Worm (Caenorhabditis elegans) whole organism, L4 larva: Measurements from ENCODE around the gene R07B7.9.

Experiments
- F10B5.3 ChIP-seq: sonication (generic microtip); optimal IDR thresholded peaks from 2 replicates; lab custom pipeline; 2016; ENCODE audit warnings: mild to moderate bottlenecking, missing genetic modification characterization, missing compliant biosample characterization
- F44E2.7 ChIP-seq: fragments of 200-800 bp; sonication (Bioruptor generic); IDR thresholded peaks from 2 replicates; pipeline ENCODE4 v2.1.2; 2022; ENCODE audit warnings: missing genetic modification characterization, missing compliant biosample characterization
- T26A8.4 ChIP-seq: fragments of 200-800 bp; sonication (Bioruptor generic); IDR thresholded peaks from 2 replicates; pipeline ENCODE4 v1.3.6; 2022; ENCODE audit warnings: missing genetic modification characterization, missing compliant biosample characterization
- Y48G9A.11 ChIP-seq: fragments of 200-800 bp; sonication (Bioruptor generic); IDR thresholded peaks from 2 replicates; pipeline ENCODE4 v1.3.6; 2022; ENCODE audit warnings: missing genetic modification reagents, missing genetic modification characterization, missing compliant biosample characterization
- ZK337.2 ChIP-seq: fragments of 200-800 bp; sonication (Bioruptor generic); IDR thresholded peaks from 2 replicates; pipeline ENCODE4 v1.3.6; 2022; ENCODE audit warnings: missing genetic modification reagents, missing genetic modification characterization, missing compliant biosample characterization
- ZK546.5 ChIP-seq, 2 experiments: sonication (generic microtip); optimal IDR thresholded peaks; 2 replicates each; lab custom pipeline; 2017; ENCODE audit warnings: missing biosample characterization in 2 of 2, missing genetic modification characterization in 2 of 2
- aha-1 ChIP-seq: fragments of 150-350 bp; peaks from one replicate; lab custom pipeline; 2014; ENCODE audit warnings: missing biosample characterization, missing genetic modification characterization
- attf-4 ChIP-seq: sonication (generic microtip); optimal IDR thresholded peaks from 3 replicates; lab custom pipeline; 2017; ENCODE audit warnings: missing biosample characterization, missing genetic modification characterization
- ceh-62 ChIP-seq: sonication (generic microtip); optimal IDR thresholded peaks from 2 replicates; lab custom pipeline; 2017; ENCODE audit warnings: missing biosample characterization, missing genetic modification characterization
- ceh-82 ChIP-seq: sonication (generic microtip); optimal IDR thresholded peaks from 2 replicates; lab custom pipeline; 2017; ENCODE audit warnings: missing biosample characterization, missing genetic modification characterization
- ctbp-1 ChIP-seq: fragments of 200-800 bp; sonication (Bioruptor generic); IDR thresholded peaks from 2 replicates; pipeline ENCODE4 v1.3.6; 2022; ENCODE audit warnings: missing genetic modification reagents, missing genetic modification characterization, missing compliant biosample characterization
- daf-16 ChIP-seq, 3 experiments: sonication (generic microtip); optimal IDR thresholded peaks; 2 replicates each; lab custom pipeline; 2016 to 2017; ENCODE audit warnings: missing genetic modification characterization in 3 of 3, missing genetic modification reagents in 3 of 3, mild to moderate bottlenecking in 2 of 3, missing compliant biosample characterization in 2 of 3, missing biosample characterization in 1 of 3, moderate library complexity in 1 of 3
- dmd-8 ChIP-seq: fragments of 200-800 bp; sonication (Bioruptor generic); IDR thresholded peaks from 2 replicates; pipeline ENCODE4 v1.3.6; 2022; ENCODE audit warnings: missing genetic modification characterization, missing compliant biosample characterization
- dmd-9 ChIP-seq: fragments of 200-800 bp; sonication (Bioruptor generic); IDR thresholded peaks from 2 replicates; pipeline ENCODE4 v1.3.6; 2022; ENCODE audit warnings: missing genetic modification reagents, missing genetic modification characterization, missing compliant biosample characterization
- egl-27 ChIP-seq: sonication (generic microtip); optimal IDR thresholded peaks from 3 replicates; lab custom pipeline; 2017; ENCODE audit warnings: missing biosample characterization, missing genetic modification reagents, missing genetic modification characterization
- egl-43 ChIP-seq: fragments of 200-800 bp; sonication (Bioruptor generic); IDR thresholded peaks from 2 replicates; pipeline ENCODE4 v1.3.6; 2022; ENCODE audit warnings: missing genetic modification reagents, missing genetic modification characterization, missing compliant biosample characterization
- fkh-10 ChIP-seq: fragments of 150-350 bp; optimal IDR thresholded peaks from 2 replicates; lab custom pipeline; 2014; ENCODE audit warnings: missing biosample characterization, missing genetic modification reagents, missing genetic modification characterization
- hif-1 ChIP-seq, 2 experiments: sonication (generic microtip); optimal IDR thresholded peaks; 2 replicates each; lab custom pipeline; 2016 to 2017; ENCODE audit warnings: missing compliant biosample characterization in 2 of 2, missing genetic modification characterization in 2 of 2, missing genetic modification reagents in 2 of 2, missing genotype in 2 of 2, mild to moderate bottlenecking in 1 of 2
- hlh-30 ChIP-seq: sonication (generic microtip); optimal IDR thresholded peaks from 2 replicates; lab custom pipeline; 2017; ENCODE audit warnings: antibody characterized with exemption, mild to moderate bottlenecking, missing genetic modification characterization, missing compliant biosample characterization; ENCODE audit not compliant: insufficient read depth
- jun-1 ChIP-seq: fragments of 150-350 bp; optimal IDR thresholded peaks from 2 replicates; lab custom pipeline; 2014; ENCODE audit warnings: missing biosample characterization, missing genetic modification reagents, missing genetic modification characterization
- lin-1 ChIP-seq: fragments of 200-800 bp; sonication (Bioruptor generic); IDR thresholded peaks from 2 replicates; pipeline ENCODE4 v1.3.6; 2022; ENCODE audit warnings: missing genetic modification reagents, missing genetic modification characterization, missing compliant biosample characterization
- lin-39 ChIP-seq: fragments of 150-350 bp; optimal IDR thresholded peaks from 2 replicates; lab custom pipeline; 2014; ENCODE audit warnings: missing biosample characterization, missing genetic modification reagents, missing genetic modification characterization
- lsy-2 ChIP-seq, 2 experiments: fragments of 150-350 bp in 1 of 2; sonication (generic microtip) in 1 of 2; optimal IDR thresholded peaks; 2 replicates each; lab custom pipeline; 2014 to 2017; ENCODE audit warnings: missing biosample characterization in 2 of 2, missing genetic modification characterization in 2 of 2
- mdl-1 ChIP-seq, 2 experiments: fragments of 150-350 bp in 1 of 2; sonication (generic microtip) in 1 of 2; optimal IDR thresholded peaks; 2 replicates each; lab custom pipeline; 2014 to 2017; ENCODE audit warnings: missing biosample characterization in 2 of 2, missing genetic modification characterization in 2 of 2
- mes-2 ChIP-seq: sonication (generic microtip); optimal IDR thresholded peaks from 2 replicates; lab custom pipeline; 2016; ENCODE audit warnings: missing genotype, mild to moderate bottlenecking, missing genetic modification characterization, missing compliant biosample characterization; ENCODE audit not compliant: poor library complexity, severe bottlenecking
- nhr-10 ChIP-seq: fragments of 150-350 bp; optimal IDR thresholded peaks from 2 replicates; lab custom pipeline; 2014; ENCODE audit warnings: missing biosample characterization, missing genetic modification characterization
- nhr-111 ChIP-seq: fragments of 200-800 bp; sonication (Bioruptor generic); optimal IDR thresholded peaks from 2 replicates; lab custom pipeline; 2018; ENCODE audit warnings: mild to moderate bottlenecking, missing genetic modification characterization, missing compliant biosample characterization
- nhr-237 ChIP-seq: sonication (generic microtip); optimal IDR thresholded peaks from 2 replicates; lab custom pipeline; 2017; ENCODE audit warnings: missing biosample characterization, missing genetic modification characterization
- nhr-41 ChIP-seq: fragments of 200-800 bp; sonication (Bioruptor generic); IDR thresholded peaks from 2 replicates; pipeline ENCODE4 v1.3.6; 2022; ENCODE audit warnings: missing genetic modification reagents, missing genetic modification characterization, missing compliant biosample characterization
- nhr-6 ChIP-seq: fragments of 150-350 bp; optimal IDR thresholded peaks from 2 replicates; lab custom pipeline; 2014; ENCODE audit warnings: missing biosample characterization, missing genetic modification characterization
- saeg-2 ChIP-seq: fragments of 200-800 bp; sonication (Bioruptor generic); IDR thresholded peaks from 2 replicates; pipeline ENCODE4 v1.3.6; 2022; ENCODE audit warnings: missing genetic modification reagents, missing genetic modification characterization, missing compliant biosample characterization
- sdz-12 ChIP-seq: fragments of 200-800 bp; sonication (Bioruptor generic); optimal IDR thresholded peaks from 2 replicates; lab custom pipeline; 2018; ENCODE audit warnings: mild to moderate bottlenecking, missing genetic modification characterization, missing compliant biosample characterization
- unc-130 ChIP-seq: sonication (generic microtip); optimal IDR thresholded peaks from 2 replicates; lab custom pipeline; 2016; ENCODE audit warnings: missing genetic modification reagents, missing genetic modification characterization, missing compliant biosample characterization
- unc-62 ChIP-seq, 3 experiments: fragments of 150-350 bp in 1 of 3; sonication (generic microtip); optimal IDR thresholded peaks in 2 of 3; peaks in 1 of 3; 1 replicate in 1 of 3; 2 replicates in 2 of 3; lab custom pipeline; 2014 to 2017; ENCODE audit warnings: missing biosample characterization in 3 of 3, missing genetic modification characterization in 3 of 3, missing genetic modification reagents in 3 of 3, missing genotype in 1 of 3
- zfp-2 ChIP-seq: sonication (generic microtip); optimal IDR thresholded peaks from 2 replicates; lab custom pipeline; 2016; ENCODE audit warnings: mild to moderate bottlenecking, missing genetic modification characterization, missing compliant biosample characterization
- zfp-3 ChIP-seq: fragments of 200-800 bp; sonication (Bioruptor generic); conservative IDR thresholded peaks from 2 replicates; pipeline ENCODE4 v1.3.6; 2022; ENCODE audit warnings: missing genetic modification reagents, missing genetic modification characterization, missing compliant biosample characterization
- zip-2 ChIP-seq: fragments of 150-350 bp; optimal IDR thresholded peaks from 2 replicates; lab custom pipeline; 2014; ENCODE audit warnings: missing biosample characterization, missing genetic modification characterization
- ztf-11 ChIP-seq: fragments of 150-350 bp; optimal IDR thresholded peaks from 2 replicates; lab custom pipeline; 2014; ENCODE audit warnings: missing biosample characterization, missing genetic modification characterization

The R07B7.9 gene

ce11 chrV:12038783-12039182, 41.4 kb downstream of the R07B7.9 start (continued):
- TF ChIP-seq F10B5.3 (tag; lab: Kevin White, UChicago): no peak
- no peak for TF ChIP-seq egl-27 (tag; lab: Kevin White, UChicago)
- no peak for TF ChIP-seq fkh-10 (GFP tag; lab: Kevin White, UChicago)
- no peak for TF ChIP-seq saeg-2 (GFP tag; lab: Robert Waterston, UW)
- no peak for TF ChIP-seq unc-62 (GFP tag; optimal IDR thresholded peaks at IDR 0.05 in 1 of 2; lab: Kevin White, UChicago)
- no peak for TF ChIP-seq unc-62 (tag; optimal IDR thresholded peaks at IDR 0.05; lab: Kevin White, UChicago)
- TF ChIP-seq dmd-9 (GFP tag; lab: Robert Waterston, UW): no peak
- no peak for TF ChIP-seq F44E2.7
- TF ChIP-seq dmd-8 (GFP tag; lab: Robert Waterston, UW): no peak
- no peak for TF ChIP-seq mdl-1 (tag; optimal IDR thresholded peaks at IDR 0.05; lab: Kevin White, UChicago)
- TF ChIP-seq ceh-62 (tag; lab: Kevin White, UChicago): no peak
- no peak for TF ChIP-seq T26A8.4 (GFP tag; lab: Robert Waterston, UW)
- TF ChIP-seq nhr-6 (tag; lab: Kevin White, UChicago): peak; percentile 25
- TF ChIP-seq jun-1 (tag; lab: Kevin White, UChicago): no peak
- no peak for TF ChIP-seq lin-39 (tag; lab: Kevin White, UChicago)
- TF ChIP-seq hlh-30 (tag; lab: Kevin White, UChicago): peak; percentile 31
- no peak for TF ChIP-seq ztf-11 (tag; lab: Kevin White, UChicago)
- no peak for TF ChIP-seq unc-130 (GFP tag; lab: Kevin White, UChicago)
- no peak for TF ChIP-seq zfp-2 (tag; lab: Kevin White, UChicago)
- TF ChIP-seq egl-43 (GFP tag; lab: Robert Waterston, UW): peak; percentile 50; the same call in 1 of the 2 replicates
- TF ChIP-seq nhr-237: no peak
- no peak for TF ChIP-seq lin-1

ce11 chrV:12038317-12038716, 41.9 kb downstream of the R07B7.9 start:
- TF ChIP-seq mes-2 (tag; lab: Kevin White, UChicago) (peak; percentile 33), nhr-111 (GFP tag; lab: Kevin White, UChicago) (no peak), Y48G9A.11 (GFP tag; lab: Robert Waterston, UW) (no peak), aha-1 (tag; lab: Kevin White, UChicago) (peak; percentile 63), mdl-1 (tag; optimal IDR thresholded peaks at IDR 0.05; lab: Kevin White, UChicago) (no peak), daf-16 (GFP tag; optimal IDR thresholded peaks at IDR 0.05; lab: Kevin White, UChicago) (no peak), daf-16 (tag; optimal IDR thresholded peaks at IDR 0.05; lab: Kevin White, UChicago) (no peak), lsy-2 (tag; optimal IDR thresholded peaks at IDR 0.05; lab: Kevin White, UChicago) (peak in 1 of 2 experiments; percentile 20)

- TF ChIP-seq nhr-10 (tag; lab: Kevin White, UChicago) (no peak), unc-62 (GFP tag; optimal IDR thresholded peaks at IDR 0.05 in 1 of 2; lab: Kevin White, UChicago) (peak in 1 of 2 experiments; percentile 64), unc-62 (tag; optimal IDR thresholded peaks at IDR 0.05; lab: Kevin White, UChicago) (no peak)
- TF ChIP-seq, all 104 proteins: peak for 1
Measured at ce11 chrV:12037889-12038288, 42.3 kb downstream of the R07B7.9 start.

- TF ChIP-seq ZK337.2 (GFP tag; lab: Robert Waterston, UW): no peak
- no peak for TF ChIP-seq sdz-12 (GFP tag; lab: Kevin White, UChicago)
- no peak for TF ChIP-seq ctbp-1 (GFP tag; lab: Robert Waterston, UW)
- TF ChIP-seq attf-4: no peak
- no peak for TF ChIP-seq zip-2 (tag; lab: Kevin White, UChicago)
Measured at ce11 chrV:12036129-12036528, 44.0 kb downstream of the R07B7.9 start.

- TF ChIP-seq attf-4: no peak
- no peak for TF ChIP-seq ceh-82 (tag; lab: Kevin White, UChicago)
- TF ChIP-seq nhr-41 (GFP tag; lab: Robert Waterston, UW): no peak
- TF ChIP-seq aha-1 (tag; lab: Kevin White, UChicago): peak; percentile 13
- no peak for TF ChIP-seq hif-1 (tag; optimal IDR thresholded peaks at IDR 0.05; lab: Kevin White, UChicago)
- no peak for TF ChIP-seq ZK546.5 (tag; optimal IDR thresholded peaks at IDR 0.05; lab: Kevin White, UChicago)
- TF ChIP-seq zfp-3 (GFP tag; lab: Robert Waterston, UW): no peak
- no peak for TF ChIP-seq sdz-12 (GFP tag; lab: Kevin White, UChicago)
Measured at ce11 chrV:12033841-12034240, 46.3 kb downstream of the R07B7.9 start.
